Fruit fly (Drosophila melanogaster): ENCODE measurements around the gene CCT3.

Gene CCT3

DNA sequence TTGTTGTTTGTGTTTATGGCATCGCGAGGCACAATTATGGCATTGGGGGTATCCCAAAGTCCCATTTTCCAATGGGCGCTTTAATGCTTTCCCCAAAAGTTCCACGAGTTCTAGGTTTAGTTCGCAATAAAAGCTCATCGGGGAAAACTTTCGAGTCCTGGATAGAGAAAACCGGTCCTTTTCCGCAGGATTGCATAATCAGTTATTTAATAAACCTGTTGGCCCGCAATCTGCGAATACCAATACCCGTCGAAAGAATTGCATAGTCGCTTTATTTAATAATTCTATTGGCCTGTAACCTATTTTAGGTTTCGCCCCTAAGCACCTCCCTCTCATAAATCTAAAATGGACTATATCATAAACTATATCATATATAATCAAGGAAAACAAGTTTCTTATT lies 41.5 kb upstream of the CCT3 start:
- TF ChIP-seq CG10669 (GFP tag; optimal IDR thresholded peaks at IDR 0.05): no peak
- TF ChIP-seq CG8119 (GFP tag; IDR thresholded peaks at IDR 0.05): no peak
- no peak for TF ChIP-seq CG8319 (GFP tag; optimal IDR thresholded peaks at IDR 0.05)
- TF ChIP-seq fd59A (GFP tag; optimal IDR thresholded peaks at IDR 0.05): no peak
- no peak for TF ChIP-seq CG34406 (GFP tag; optimal IDR thresholded peaks at IDR 0.05)
- TF ChIP-seq Met (GFP tag; optimal IDR thresholded peaks at IDR 0.05): no peak
- TF ChIP-seq Sox14 (GFP tag; optimal IDR thresholded peaks at IDR 0.05): no peak
- no peak for TF ChIP-seq CG6163 (GFP tag; IDR thresholded peaks at IDR 0.05)
- no peak for TF ChIP-seq CG32006 (GFP tag; optimal IDR thresholded peaks at IDR 0.05)
- no peak for TF ChIP-seq Hr4 (GFP tag; optimal IDR thresholded peaks at IDR 0.05)
- TF ChIP-seq Eip75B (GFP tag; optimal IDR thresholded peaks at IDR 0.05): no peak

DNA sequence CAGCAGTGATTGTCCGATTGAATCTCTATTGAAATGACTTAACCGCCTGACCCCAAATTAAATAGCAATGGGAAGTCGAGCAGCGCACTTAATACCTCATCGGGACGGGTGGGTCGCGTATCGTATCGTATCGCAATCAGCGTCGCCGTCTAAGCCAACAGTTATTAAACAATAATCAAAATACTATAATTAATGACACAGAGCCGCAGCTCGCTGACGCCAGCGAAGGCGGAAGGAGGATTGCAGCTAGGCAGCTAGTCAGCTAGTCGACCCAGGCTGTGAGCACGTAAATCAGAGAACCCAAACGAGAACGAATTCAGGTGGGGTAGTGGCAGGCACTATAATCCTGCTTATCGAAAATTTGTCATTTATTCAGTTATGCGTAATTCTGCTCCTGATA lies 38.5 kb upstream of the CCT3 start, which contains the start of gene NPF:
TSS of gene NPF (plus strand) at position 301 of the 400 bp plus-strand sequence.
- no peak for TF ChIP-seq CG1621 (tag; optimal IDR thresholded peaks at IDR 0.05)
- TF ChIP-seq achi (GFP tag; optimal IDR thresholded peaks at IDR 0.05): no peak
- TF ChIP-seq net (GFP tag; optimal IDR thresholded peaks at IDR 0.05): no peak
- TF ChIP-seq Eip78C (GFP tag): no peak
- TF ChIP-seq OdsH (GFP tag; optimal IDR thresholded peaks at IDR 0.05): no peak
- no peak for TF ChIP-seq spab (GFP tag; optimal IDR thresholded peaks at IDR 0.05)
- TF ChIP-seq lz (GFP tag; optimal IDR thresholded peaks at IDR 0.05): no peak
- TF ChIP-seq Eip93F (GFP tag; optimal IDR thresholded peaks at IDR 0.05): no peak
- no peak for TF ChIP-seq CG6792 (GFP tag; optimal IDR thresholded peaks at IDR 0.05)
- no peak for TF ChIP-seq CG4318 (GFP tag; optimal IDR thresholded peaks at IDR 0.05)
- TF ChIP-seq Ets21C (GFP tag; optimal IDR thresholded peaks at IDR 0.05): no peak
- no peak for TF ChIP-seq esn (GFP tag; optimal IDR thresholded peaks at IDR 0.05)
- TF ChIP-seq svp (GFP tag): no peak
- TF ChIP-seq CG7368 (GFP tag; optimal IDR thresholded peaks at IDR 0.05): no peak
- no peak for TF ChIP-seq Sox14 (GFP tag; optimal IDR thresholded peaks at IDR 0.05)
- no peak for TF ChIP-seq topi (GFP tag; optimal IDR thresholded peaks at IDR 0.05)
- no peak for TF ChIP-seq CG11762 (GFP tag; optimal IDR thresholded peaks at IDR 0.05; ENCODE audit: insufficient read depth)
- TF ChIP-seq Ets96B (tag; optimal IDR thresholded peaks at IDR 0.05): no peak
- no peak for TF ChIP-seq CG9139 (GFP tag; optimal IDR thresholded peaks at IDR 0.05)

DNA sequence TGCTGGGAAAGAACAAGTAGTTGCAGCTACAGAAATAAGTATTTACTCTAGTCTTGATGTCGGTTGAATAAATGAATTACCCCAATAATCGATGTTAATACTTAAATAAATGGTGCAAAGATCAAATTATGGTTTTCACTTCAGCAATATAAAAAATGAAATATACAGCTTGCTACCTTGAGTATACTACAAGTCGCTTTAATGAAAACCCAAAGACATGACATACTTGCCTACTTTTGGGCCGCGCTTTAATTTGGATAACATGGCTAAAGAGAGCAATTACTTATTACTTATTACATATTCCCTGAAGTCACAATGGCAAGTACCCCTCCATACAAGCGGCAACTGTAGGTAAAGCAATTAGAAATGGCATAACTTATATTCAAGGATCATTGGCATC lies 36.2 kb upstream of the CCT3 start:
- peak; percentile 66 for TF ChIP-seq svp (GFP tag)
- no peak for TF ChIP-seq fkh (GFP tag; optimal IDR thresholded peaks at IDR 0.05)

DNA sequence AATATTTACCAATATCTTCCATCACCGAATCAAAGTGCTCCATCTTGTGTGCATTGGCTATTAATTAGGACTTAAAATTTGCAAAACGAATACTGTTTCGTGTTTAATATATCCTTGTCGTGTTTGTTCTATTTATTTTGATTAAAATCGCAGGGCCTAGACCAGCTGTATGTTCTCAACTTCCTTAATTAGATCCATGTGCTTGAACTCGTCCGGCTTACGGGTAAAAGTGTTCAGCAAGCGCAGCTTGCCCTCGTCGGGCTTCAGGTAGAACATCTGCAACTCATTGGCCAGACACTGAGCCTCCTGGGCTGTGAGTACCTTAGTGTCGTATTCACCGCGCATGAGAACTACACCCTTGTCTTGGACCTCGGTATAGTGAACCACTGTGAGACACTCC lies 34.1 kb upstream of the CCT3 start, which contains the start of gene CG12783:
TSS of gene CG12783 (minus strand) at position 101 of the 400 bp plus-strand sequence.
- no peak for TF ChIP-seq CG6792 (GFP tag; optimal IDR thresholded peaks at IDR 0.05)
- no peak for TF ChIP-seq CG34406 (GFP tag; optimal IDR thresholded peaks at IDR 0.05)
- TF ChIP-seq Ets21C (GFP tag; optimal IDR thresholded peaks at IDR 0.05): no peak
- TF ChIP-seq svp (GFP tag): no peak
- no peak for TF ChIP-seq esn (GFP tag; optimal IDR thresholded peaks at IDR 0.05)
- no peak for TF ChIP-seq salr (GFP tag; optimal IDR thresholded peaks at IDR 0.05)
- no peak for TF ChIP-seq dsx (GFP tag; optimal IDR thresholded peaks at IDR 0.05; ENCODE audit: poor library complexity, severe bottlenecking)
- no peak for TF ChIP-seq CG31627 (GFP tag; optimal IDR thresholded peaks at IDR 0.05)
- no peak for TF ChIP-seq CG15336 (GFP tag; IDR thresholded peaks at IDR 0.05)
- no peak for TF ChIP-seq acj6 (GFP tag; optimal IDR thresholded peaks at IDR 0.05)
- no peak for TF ChIP-seq ss (GFP tag; optimal IDR thresholded peaks at IDR 0.05)

Data from whole organism, prepupa.